Worm (Caenorhabditis elegans): ENCODE measurements around the gene clec-266.

ce11 chrX:6662267-6662666 lies 39.6 kb upstream of the clec-266 start:
- no peak for TF ChIP-seq hlh-13 (GFP tag; optimal IDR thresholded peaks at IDR 0.05)
- TF ChIP-seq ref-2 (tag; optimal IDR thresholded peaks at IDR 0.05) = no peak
